Worm (Caenorhabditis elegans) whole organism, young adult: ENCODE measurements around the gene B0462.5.

ENCODE experiments used
- B0035.1 ChIP-seq: sonication (generic microtip); optimal IDR thresholded peaks from 2 replicates; lab custom pipeline; 2016; ENCODE audit warnings: missing genetic modification characterization, mild to moderate bottlenecking, missing compliant biosample characterization, missing genotype, missing genetic modification reagents
- B0261.1 ChIP-seq: sonication (generic microtip); optimal IDR thresholded peaks from 2 replicates; lab custom pipeline; 2016; ENCODE audit warnings: mild to moderate bottlenecking, missing genetic modification characterization, moderate library complexity, missing compliant biosample characterization
- D2030.7 ChIP-seq: fragments of 200-800 bp; sonication (Bioruptor generic); IDR thresholded peaks from 2 replicates; pipeline ENCODE4 v1.3.6; 2022; ENCODE audit warnings: missing genetic modification reagents, missing genetic modification characterization, missing compliant biosample characterization
- F23B12.7 ChIP-seq: sonication (generic microtip); optimal IDR thresholded peaks from 2 replicates; lab custom pipeline; 2017; ENCODE audit warnings: missing genetic modification characterization, mild to moderate bottlenecking, missing compliant biosample characterization, antibody characterized with exemption, moderate library complexity; ENCODE audit not compliant: insufficient read depth
- F33H1.4 ChIP-seq: fragments of 200-800 bp; sonication (Bioruptor generic); IDR thresholded peaks from 2 replicates; pipeline ENCODE4 v1.3.6; 2022; ENCODE audit warnings: missing genetic modification reagents, missing genetic modification characterization, missing compliant biosample characterization
- F57C9.4 ChIP-seq: sonication (generic microtip); optimal IDR thresholded peaks from 2 replicates; lab custom pipeline; 2017; ENCODE audit warnings: mild to moderate bottlenecking, missing genetic modification characterization, missing compliant biosample characterization
- K12H6.12 ChIP-seq: fragments of 200-800 bp; sonication (Bioruptor generic); optimal IDR thresholded peaks from 2 replicates; lab custom pipeline; 2018; ENCODE audit warnings: mild to moderate bottlenecking, missing genetic modification characterization, missing compliant biosample characterization
- T26A5.8 ChIP-seq: sonication (generic microtip); optimal IDR thresholded peaks from 2 replicates; lab custom pipeline; 2016; ENCODE audit warnings: missing genetic modification characterization, missing compliant biosample characterization
- Y53F4B.3 ChIP-seq: fragments of 200-800 bp; sonication (Bioruptor generic); IDR thresholded peaks from 2 replicates; pipeline ENCODE4 v1.3.6; 2022; ENCODE audit warnings: missing genetic modification reagents, missing genetic modification characterization, missing compliant biosample characterization
- ZK185.1 ChIP-seq: sonication (generic microtip); optimal IDR thresholded peaks from 2 replicates; lab custom pipeline; 2016; ENCODE audit warnings: mild to moderate bottlenecking, missing genetic modification characterization, missing compliant biosample characterization; ENCODE audit not compliant: poor library complexity, severe bottlenecking
- athp-1 ChIP-seq: sonication (generic microtip); optimal IDR thresholded peaks from 2 replicates; lab custom pipeline; 2017; ENCODE audit warnings: mild to moderate bottlenecking, missing genetic modification characterization, missing compliant biosample characterization
- attf-6 ChIP-seq: fragments of 200-800 bp; sonication (Bioruptor generic); IDR thresholded peaks from 2 replicates; pipeline ENCODE4 v1.3.6; 2022; ENCODE audit warnings: missing genetic modification reagents, missing genetic modification characterization, missing compliant biosample characterization
- cebp-1 ChIP-seq, 2 experiments: fragments of 200-800 bp in 1 of 2; sonication (Bioruptor generic) in 1 of 2; sonication (generic microtip) in 1 of 2; IDR thresholded peaks in 1 of 2; optimal IDR thresholded peaks in 1 of 2; 2 replicates each; pipeline versions ENCODE4 v1.3.6 to Lab custom; 2017 to 2022; ENCODE audit warnings: missing compliant biosample characterization in 2 of 2, missing genetic modification characterization in 2 of 2, mild to moderate bottlenecking in 1 of 2, missing genetic modification reagents in 1 of 2, moderate library complexity in 1 of 2
- ceh-27 ChIP-seq: fragments of 200-800 bp; sonication (Bioruptor generic); optimal IDR thresholded peaks from 2 replicates; lab custom pipeline; 2018; ENCODE audit warnings: mild to moderate bottlenecking, missing genetic modification characterization, moderate library complexity, missing compliant biosample characterization
- ceh-58 ChIP-seq: fragments of 200-800 bp; sonication (Bioruptor generic); IDR thresholded peaks from 2 replicates; pipeline ENCODE4 v1.3.6; 2022; ENCODE audit warnings: missing genetic modification characterization, missing compliant biosample characterization
- gei-17 ChIP-seq: fragments of 200-800 bp; sonication (Bioruptor generic); optimal IDR thresholded peaks from 2 replicates; lab custom pipeline; 2018; ENCODE audit warnings: mild to moderate bottlenecking, missing genetic modification characterization, missing compliant biosample characterization
- hlh-26 ChIP-seq: fragments of 200-800 bp; sonication (Bioruptor generic); conservative IDR thresholded peaks from 2 replicates; pipeline ENCODE4 v1.3.6; 2022; ENCODE audit warnings: missing genetic modification reagents, missing genetic modification characterization, missing compliant biosample characterization
- hmg-1.2 ChIP-seq: fragments of 200-800 bp; sonication (Bioruptor generic); IDR thresholded peaks from 2 replicates; pipeline ENCODE4 v1.3.6; 2022; ENCODE audit warnings: missing genetic modification reagents, missing genetic modification characterization, missing compliant biosample characterization
- lin-40 ChIP-seq: sonication (generic microtip); optimal IDR thresholded peaks from 2 replicates; lab custom pipeline; 2016; ENCODE audit warnings: missing genetic modification characterization, mild to moderate bottlenecking, missing compliant biosample characterization, missing genotype, missing genetic modification reagents
- lsl-1 ChIP-seq: fragments of 200-800 bp; sonication (Bioruptor generic); optimal IDR thresholded peaks from 2 replicates; lab custom pipeline; 2018; ENCODE audit warnings: mild to moderate bottlenecking, missing genetic modification characterization, moderate library complexity, missing compliant biosample characterization
- madf-3 ChIP-seq: fragments of 200-800 bp; sonication (Bioruptor generic); IDR thresholded peaks from 2 replicates; pipeline ENCODE4 v1.3.6; 2022; ENCODE audit warnings: missing genetic modification reagents, missing genetic modification characterization, missing compliant biosample characterization
- mes-4 ChIP-seq: sonication (generic microtip); optimal IDR thresholded peaks from 2 replicates; lab custom pipeline; 2016; ENCODE audit warnings: missing genotype, missing genetic modification characterization, missing compliant biosample characterization
- pha-4 ChIP-seq: fragments of 150-350 bp; sonication (generic microtip); optimal IDR thresholded peaks from 2 replicates; lab custom pipeline; 2014; ENCODE audit warnings: missing biosample characterization, missing genetic modification reagents, missing genetic modification characterization
- rec-8 ChIP-seq, 2 experiments: sonication (generic microtip); optimal IDR thresholded peaks; 2 replicates each; lab custom pipeline; 2016; ENCODE audit warnings: mild to moderate bottlenecking in 2 of 2, missing genetic modification characterization in 2 of 2, missing genetic modification reagents in 2 of 2, missing genotype in 2 of 2, missing biosample characterization in 1 of 2, missing compliant biosample characterization in 1 of 2, moderate library complexity in 1 of 2
- repo-1 ChIP-seq: sonication (generic microtip); optimal IDR thresholded peaks from 2 replicates; lab custom pipeline; 2017; ENCODE audit warnings: mild to moderate bottlenecking, missing genetic modification characterization, missing compliant biosample characterization
- rpc-1 ChIP-seq, 2 experiments: fragments of 150-350 bp in 1 of 2; sonication (generic microtip) in 1 of 2; optimal IDR thresholded peaks; 2 replicates each; lab custom pipeline; 2014 to 2018; ENCODE audit warnings: missing biosample characterization in 1 of 2, missing genetic modification characterization in 1 of 2, missing genetic modification reagents in 1 of 2, missing genotype in 1 of 2
- sea-2 ChIP-seq: fragments of 200-800 bp; sonication (Bioruptor generic); IDR thresholded peaks from 2 replicates; pipeline ENCODE4 v1.3.6; 2022; ENCODE audit warnings: missing genetic modification characterization, missing compliant biosample characterization
- sptf-2 ChIP-seq: fragments of 200-800 bp; sonication (Bioruptor generic); optimal IDR thresholded peaks from 2 replicates; lab custom pipeline; 2018; ENCODE audit warnings: mild to moderate bottlenecking, missing genetic modification characterization, missing compliant biosample characterization
- tbp1 ChIP-seq: fragments of 200-800 bp; sonication (Bioruptor generic); optimal IDR thresholded peaks from 2 replicates; lab custom pipeline; 2018; ENCODE audit warnings: mild to moderate bottlenecking, missing genetic modification characterization, missing compliant biosample characterization
- unc-62 ChIP-seq: fragments of 150-350 bp; optimal IDR thresholded peaks from 2 replicates; lab custom pipeline; 2014; ENCODE audit warnings: missing biosample characterization, missing genetic modification reagents, missing genetic modification characterization
- ztf-3 ChIP-seq: fragments of 200-800 bp; sonication (Bioruptor generic); optimal IDR thresholded peaks from 2 replicates; lab custom pipeline; 2018; ENCODE audit warnings: mild to moderate bottlenecking, missing genetic modification characterization, missing compliant biosample characterization

B0462.5 gene

ce11 chrV:18323231-18323630, at the start of gene B0462.5:
Gene B0462.5, minus strand, starts transcription at chrV:18323331.
- TF ChIP-seq F57C9.4 (no peak), cebp-1 (GFP tag; IDR thresholded peaks at IDR 0.05; lab: Robert Waterston, UW) (0 out of 2 replicates have a peak, but pooled peaks have one; percentile 24), cebp-1 (tag; optimal IDR thresholded peaks at IDR 0.05; lab: Kevin White, UChicago) (no peak), unc-62 (no peak)

ce11 chrV:18371579-18371978, 48.4 kb upstream of the B0462.5 start, which contains the start of gene C08E8.4:
Gene C08E8.4, plus strand, starts transcription at chrV:18371846.
- TF ChIP-seq repo-1 (no peak), cebp-1 (GFP tag; IDR thresholded peaks at IDR 0.05; lab: Robert Waterston, UW) (peak; percentile 89), cebp-1 (tag; optimal IDR thresholded peaks at IDR 0.05; lab: Kevin White, UChicago) (peak; percentile 97)
- TF ChIP-seq, all 124 proteins: peak for 1

ce11 chrV:18371028-18371427, 47.9 kb upstream of the B0462.5 start:
- TF ChIP-seq gei-17 (no peak), unc-62 (no peak), tbp1 (GFP tag; lab: Kevin White, UChicago) (peak; percentile 75), attf-6 (no peak), rpc-1 (optimal IDR thresholded peaks at IDR 0.05; lab: Kevin White, UChicago) (peak; percentile 43), rpc-1 (tag; optimal IDR thresholded peaks at IDR 0.05; lab: Kevin White, UChicago) (peak; percentile 57), F23B12.7 (tag; lab: Kevin White, UChicago) (no peak), lin-40 (tag; lab: Kevin White, UChicago) (no peak), ztf-3 (GFP tag; lab: Kevin White, UChicago) (no peak), B0261.1 (tag; lab: Kevin White, UChicago) (peak; percentile 30), rec-8 (tag; optimal IDR thresholded peaks at IDR 0.05; lab: Kevin White, UChicago) (no peak)
- TF ChIP-seq, all 124 proteins: peak for 3

ce11 chrV:18368322-18368721, 45.2 kb upstream of the B0462.5 start, which contains the start of gene C08E8.6:
Gene C08E8.6, minus strand, starts transcription at chrV:18368422.
- no peak for TF ChIP-seq pha-4

- TF ChIP-seq sptf-2 (GFP tag; lab: Kevin White, UChicago): no peak
- TF ChIP-seq hmg-1.2: no peak
- TF ChIP-seq Y53F4B.3: no peak
- TF ChIP-seq F33H1.4: no peak
- no peak for TF ChIP-seq D2030.7 (GFP tag; lab: Robert Waterston, UW)
- TF ChIP-seq lsl-1: no peak
- no peak for TF ChIP-seq B0035.1 (tag; lab: Kevin White, UChicago)
- no peak for TF ChIP-seq sea-2 (GFP tag; lab: Robert Waterston, UW)
- TF ChIP-seq ceh-58 (GFP tag; lab: Robert Waterston, UW): no peak
- no peak for TF ChIP-seq athp-1
- TF ChIP-seq T26A5.8 (tag; lab: Kevin White, UChicago): no peak
- no peak for TF ChIP-seq attf-6
- no peak for TF ChIP-seq madf-3 (GFP tag; lab: Robert Waterston, UW)
- no peak for TF ChIP-seq hlh-26 (GFP tag; lab: Robert Waterston, UW)
- no peak for TF ChIP-seq ceh-27
- TF ChIP-seq ZK185.1 (tag; lab: Kevin White, UChicago): no peak
- TF ChIP-seq K12H6.12 (tag; lab: Kevin White, UChicago): no peak
- TF ChIP-seq mes-4 (tag; lab: Kevin White, UChicago): no peak
Measured at ce11 chrV:18364558-18364957, 41.4 kb upstream of the B0462.5 start, which contains the start of gene C08E8.9. Gene C08E8.9, plus strand, starts transcription at chrV:18364858.
